Worm (Caenorhabditis elegans) whole organism, young adult: ENCODE measurements around the gene C14C11.1.
A peak's percentile ranks its signal among the peaks of the same experiment; 100 is the strongest.

ENCODE experiments used
- B0336.3 ChIP-seq: fragments of 200-800 bp; sonication (Bioruptor generic); IDR thresholded peaks from 2 replicates; pipeline ENCODE4 v1.3.6; 2022; ENCODE audit warnings: missing genetic modification characterization, missing compliant biosample characterization
- F23B12.7 ChIP-seq: sonication (generic microtip); optimal IDR thresholded peaks from 2 replicates; lab custom pipeline; 2017; ENCODE audit warnings: missing genetic modification characterization, mild to moderate bottlenecking, missing compliant biosample characterization, antibody characterized with exemption, moderate library complexity; ENCODE audit not compliant: insufficient read depth
- T07F8.4 ChIP-seq: sonication (generic microtip); optimal IDR thresholded peaks from 2 replicates; lab custom pipeline; 2016; ENCODE audit warnings: mild to moderate bottlenecking, missing genetic modification characterization, moderate library complexity, missing compliant biosample characterization
- Y53F4B.3 ChIP-seq: fragments of 200-800 bp; sonication (Bioruptor generic); IDR thresholded peaks from 2 replicates; pipeline ENCODE4 v1.3.6; 2022; ENCODE audit warnings: missing genetic modification reagents, missing genetic modification characterization, missing compliant biosample characterization
- Y53G8AR.9 ChIP-seq: fragments of 200-800 bp; sonication (Bioruptor generic); conservative IDR thresholded peaks from 2 replicates; pipeline ENCODE4 v1.3.6; 2022; ENCODE audit warnings: missing genetic modification reagents, missing genetic modification characterization, missing compliant biosample characterization
- Y67H2A.10 ChIP-seq: fragments of 200-800 bp; sonication (Bioruptor generic); conservative IDR thresholded peaks from 2 replicates; pipeline ENCODE4 v1.3.6; 2022; ENCODE audit warnings: missing genetic modification reagents, missing genetic modification characterization, missing compliant biosample characterization
- Y79H2A.3 ChIP-seq: fragments of 200-800 bp; sonication (Bioruptor generic); conservative IDR thresholded peaks from 2 replicates; pipeline ENCODE4 v1.3.6; 2022; ENCODE audit warnings: missing genetic modification reagents, missing genetic modification characterization, missing compliant biosample characterization
- Y95B8A.8 ChIP-seq: fragments of 200-800 bp; sonication (Bioruptor generic); IDR thresholded peaks from 2 replicates; pipeline ENCODE4 v1.3.6; 2022; ENCODE audit warnings: missing genetic modification reagents, missing genetic modification characterization, missing compliant biosample characterization
- attf-3 ChIP-seq: fragments of 200-800 bp; sonication (Bioruptor generic); conservative IDR thresholded peaks from 2 replicates; pipeline ENCODE4 v1.3.6; 2022; ENCODE audit warnings: missing genetic modification reagents, missing genetic modification characterization, missing compliant biosample characterization
- attf-5 ChIP-seq: fragments of 200-800 bp; sonication (Bioruptor generic); optimal IDR thresholded peaks from 2 replicates; lab custom pipeline; 2018; ENCODE audit warnings: mild to moderate bottlenecking, missing genetic modification characterization, missing compliant biosample characterization
- cebp-1 ChIP-seq, 2 experiments: fragments of 200-800 bp in 1 of 2; sonication (Bioruptor generic) in 1 of 2; sonication (generic microtip) in 1 of 2; IDR thresholded peaks in 1 of 2; optimal IDR thresholded peaks in 1 of 2; 2 replicates each; pipeline versions ENCODE4 v1.3.6 to Lab custom; 2017 to 2022; ENCODE audit warnings: missing compliant biosample characterization in 2 of 2, missing genetic modification characterization in 2 of 2, mild to moderate bottlenecking in 1 of 2, missing genetic modification reagents in 1 of 2, moderate library complexity in 1 of 2
- ceh-27 ChIP-seq: fragments of 200-800 bp; sonication (Bioruptor generic); optimal IDR thresholded peaks from 2 replicates; lab custom pipeline; 2018; ENCODE audit warnings: mild to moderate bottlenecking, missing genetic modification characterization, moderate library complexity, missing compliant biosample characterization
- ceh-58 ChIP-seq: fragments of 200-800 bp; sonication (Bioruptor generic); IDR thresholded peaks from 2 replicates; pipeline ENCODE4 v1.3.6; 2022; ENCODE audit warnings: missing genetic modification characterization, missing compliant biosample characterization
- ceh-91 ChIP-seq: fragments of 200-800 bp; sonication (Bioruptor generic); IDR thresholded peaks from 2 replicates; pipeline ENCODE4 v1.3.6; 2022; ENCODE audit warnings: missing genetic modification reagents, missing genetic modification characterization, missing compliant biosample characterization
- chd-7 ChIP-seq: sonication (generic microtip); optimal IDR thresholded peaks from 2 replicates; lab custom pipeline; 2016; ENCODE audit warnings: mild to moderate bottlenecking, missing genetic modification characterization, moderate library complexity, missing compliant biosample characterization
- egl-18 ChIP-seq: fragments of 200-800 bp; sonication (Bioruptor generic); IDR thresholded peaks from 2 replicates; pipeline ENCODE4 v1.3.6; 2022; ENCODE audit warnings: missing genetic modification reagents, missing genetic modification characterization, missing compliant biosample characterization
- ekl-4 ChIP-seq: fragments of 200-800 bp; sonication (Bioruptor generic); IDR thresholded peaks from 2 replicates; pipeline ENCODE4 v1.3.6; 2022; ENCODE audit warnings: missing genetic modification reagents, missing genetic modification characterization, missing compliant biosample characterization
- hrde-1 ChIP-seq: sonication (generic microtip); optimal IDR thresholded peaks from 2 replicates; lab custom pipeline; 2016; ENCODE audit warnings: missing genetic modification characterization, mild to moderate bottlenecking, missing compliant biosample characterization, moderate library complexity, missing genotype, missing genetic modification reagents, borderline replicate concordance
- lin-35 ChIP-seq, 3 experiments: fragments of 150-350 bp in 2 of 3; sonication (generic microtip) in 1 of 3; optimal IDR thresholded peaks; 2 replicates each; lab custom pipeline; 2014 to 2018; ENCODE audit warnings: missing biosample characterization in 3 of 3, missing genetic modification characterization in 3 of 3, missing genetic modification reagents in 3 of 3
- lin-54 ChIP-seq: fragments of 200-800 bp; sonication (Bioruptor generic); optimal IDR thresholded peaks from 2 replicates; lab custom pipeline; 2018; ENCODE audit warnings: mild to moderate bottlenecking, missing genetic modification characterization, missing compliant biosample characterization
- lir-1 ChIP-seq: fragments of 200-800 bp; sonication (Bioruptor generic); conservative IDR thresholded peaks from 2 replicates; pipeline ENCODE4 v1.3.6; 2022; ENCODE audit warnings: missing genetic modification reagents, missing genetic modification characterization, missing compliant biosample characterization
- lsl-1 ChIP-seq: fragments of 200-800 bp; sonication (Bioruptor generic); optimal IDR thresholded peaks from 2 replicates; lab custom pipeline; 2018; ENCODE audit warnings: mild to moderate bottlenecking, missing genetic modification characterization, moderate library complexity, missing compliant biosample characterization
- mxl-1 ChIP-seq: sonication (generic microtip); optimal IDR thresholded peaks from 2 replicates; lab custom pipeline; 2016; ENCODE audit warnings: missing genetic modification characterization, missing compliant biosample characterization
- nfya-2 ChIP-seq: fragments of 200-800 bp; sonication (Bioruptor generic); IDR thresholded peaks from 2 replicates; pipeline ENCODE4 v1.3.6; 2022; ENCODE audit warnings: missing genetic modification reagents, missing genetic modification characterization, missing compliant biosample characterization
- nhr-80 ChIP-seq: sonication (generic microtip); optimal IDR thresholded peaks from 2 replicates; lab custom pipeline; 2016; ENCODE audit warnings: missing genetic modification characterization, missing compliant biosample characterization
- pha-4 ChIP-seq: fragments of 150-350 bp; sonication (generic microtip); optimal IDR thresholded peaks from 2 replicates; lab custom pipeline; 2014; ENCODE audit warnings: missing biosample characterization, missing genetic modification reagents, missing genetic modification characterization
- repo-1 ChIP-seq: sonication (generic microtip); optimal IDR thresholded peaks from 2 replicates; lab custom pipeline; 2017; ENCODE audit warnings: mild to moderate bottlenecking, missing genetic modification characterization, missing compliant biosample characterization
- rpc-1 ChIP-seq, 2 experiments: fragments of 150-350 bp in 1 of 2; sonication (generic microtip) in 1 of 2; optimal IDR thresholded peaks; 2 replicates each; lab custom pipeline; 2014 to 2018; ENCODE audit warnings: missing biosample characterization in 1 of 2, missing genetic modification characterization in 1 of 2, missing genetic modification reagents in 1 of 2, missing genotype in 1 of 2
- sdz-38 ChIP-seq: sonication (generic microtip); optimal IDR thresholded peaks from 2 replicates; lab custom pipeline; 2016; ENCODE audit warnings: missing genotype, missing genetic modification characterization, missing compliant biosample characterization
- snpc-1.1 ChIP-seq: sonication (generic microtip); optimal IDR thresholded peaks from 2 replicates; lab custom pipeline; 2017; ENCODE audit warnings: missing genetic modification characterization, mild to moderate bottlenecking, missing compliant biosample characterization, antibody characterized with exemption, moderate library complexity, missing genotype, missing genetic modification reagents; ENCODE audit not compliant: insufficient read depth
- snpc-1.3 ChIP-seq: sonication (generic microtip); optimal IDR thresholded peaks from 2 replicates; lab custom pipeline; 2017; ENCODE audit warnings: missing genetic modification characterization, mild to moderate bottlenecking, missing compliant biosample characterization, antibody characterized with exemption, moderate library complexity, missing genotype, missing genetic modification reagents; ENCODE audit not compliant: insufficient read depth
- snpc-4 ChIP-seq, 5 experiments: fragments of 150-350 bp in 1 of 5; sonication (generic microtip) in 4 of 5; optimal IDR thresholded peaks; 2 replicates each; lab custom pipeline; 2014 to 2018; ENCODE audit warnings: missing genetic modification characterization in 5 of 5, missing biosample characterization in 3 of 5, antibody characterized with exemption in 2 of 5, mild to moderate bottlenecking in 2 of 5, missing compliant biosample characterization in 2 of 5, missing genotype in 2 of 5, moderate library complexity in 2 of 5, missing genetic modification reagents in 1 of 5
- sptf-2 ChIP-seq: fragments of 200-800 bp; sonication (Bioruptor generic); optimal IDR thresholded peaks from 2 replicates; lab custom pipeline; 2018; ENCODE audit warnings: mild to moderate bottlenecking, missing genetic modification characterization, missing compliant biosample characterization
- unc-130 ChIP-seq: sonication (generic microtip); optimal IDR thresholded peaks from 2 replicates; lab custom pipeline; 2016; ENCODE audit warnings: missing genetic modification reagents, missing genetic modification characterization, missing compliant biosample characterization
- xnd-1 ChIP-seq: sonication (generic microtip); optimal IDR thresholded peaks from 2 replicates; lab custom pipeline; 2016; ENCODE audit warnings: missing genotype, missing genetic modification reagents, missing genetic modification characterization, missing compliant biosample characterization
- ztf-18 ChIP-seq: sonication (generic microtip); optimal IDR thresholded peaks from 2 replicates; lab custom pipeline; 2016; ENCODE audit warnings: missing genotype, mild to moderate bottlenecking, missing genetic modification characterization, missing compliant biosample characterization

Gene C14C11.1

DNA sequence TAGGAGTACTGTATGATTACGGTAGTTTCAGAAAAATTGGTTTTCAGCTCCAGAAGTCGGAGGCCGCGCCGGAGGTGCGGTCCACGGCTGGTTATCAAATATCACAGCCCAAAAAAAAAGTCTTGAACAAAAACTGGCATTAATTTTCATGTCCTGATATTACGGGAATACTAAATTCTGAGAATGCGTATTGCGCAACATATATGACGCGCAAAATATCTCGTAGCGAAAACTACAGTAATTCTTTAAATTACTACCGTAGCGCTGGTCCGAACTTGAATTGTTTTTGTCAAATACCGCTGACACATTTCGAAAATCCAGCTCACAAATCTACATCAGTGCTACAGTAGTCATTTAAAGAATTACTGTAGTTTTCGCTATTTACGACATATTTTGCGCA, 5.6 kb downstream of the C14C11.1 start:
- TF ChIP-seq repo-1 (tag; lab: Kevin White, UChicago): no peak
- no peak for TF ChIP-seq attf-3 (GFP tag; lab: Robert Waterston, UW)

DNA sequence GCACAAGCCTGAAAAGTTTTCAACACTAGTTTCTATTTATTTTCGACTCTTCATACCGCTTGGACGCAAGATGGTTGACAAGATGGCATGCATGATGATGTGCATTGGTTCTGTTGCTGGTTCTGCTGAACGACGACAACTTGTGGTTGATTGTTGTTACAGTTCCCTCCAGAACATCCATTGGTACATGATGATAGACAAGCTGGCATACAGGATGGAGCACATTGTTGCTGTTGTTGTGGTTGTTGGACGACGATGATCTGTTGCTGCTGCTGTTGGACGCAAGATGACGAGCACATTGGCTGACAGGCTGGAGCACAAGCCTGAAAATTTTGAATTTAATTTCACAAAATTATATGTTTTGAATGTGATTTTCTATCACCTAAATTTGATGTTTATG, 8.9 kb downstream of the C14C11.1 start:
- TF ChIP-seq sdz-38 (tag; lab: Kevin White, UChicago) (no peak), lsl-1 (no peak), Y53F4B.3 (GFP tag; lab: Robert Waterston, UW) (no peak), snpc-1.3 (tag; lab: Kevin White, UChicago) (no peak), cebp-1 (GFP tag; IDR thresholded peaks at IDR 0.05; lab: Robert Waterston, UW) (no peak), cebp-1 (tag; optimal IDR thresholded peaks at IDR 0.05; lab: Kevin White, UChicago) (no peak), pha-4 (tag; lab: Kevin White, UChicago) (no peak), Y79H2A.3 (GFP tag; lab: Robert Waterston, UW) (no peak), lir-1 (GFP tag; lab: Robert Waterston, UW) (no peak), ceh-58 (GFP tag; lab: Robert Waterston, UW) (no peak)

- TF ChIP-seq Y79H2A.3 (GFP tag; lab: Robert Waterston, UW): no peak
Measured at ce11 chrV:5676011-5676410, 12.6 kb downstream of the C14C11.1 start, which contains the start of gene pqn-13. Gene pqn-13, minus strand, starts transcription at chrV:5676111.

DNA sequence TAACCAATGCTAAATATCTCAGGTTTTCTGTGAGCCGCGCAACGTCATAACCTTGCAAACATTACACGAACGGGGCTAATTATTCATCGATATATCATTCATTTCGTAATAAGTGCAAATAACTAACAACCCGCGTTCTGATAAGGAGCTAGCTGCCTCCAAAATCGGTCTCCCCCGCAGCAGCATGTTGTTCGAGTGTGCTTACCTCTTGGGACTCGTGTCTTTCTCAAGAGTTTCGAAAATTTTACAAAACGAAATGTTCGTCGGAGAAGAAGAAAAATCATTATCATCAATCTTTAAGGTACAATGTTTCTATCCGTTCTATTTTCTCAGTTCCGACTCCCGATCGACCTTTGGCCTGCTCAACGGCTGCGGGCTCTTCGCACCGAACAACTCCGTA, 14.5 kb downstream of the C14C11.1 start:
- TF ChIP-seq rpc-1 (optimal IDR thresholded peaks at IDR 0.05; lab: Kevin White, UChicago) (no peak), rpc-1 (tag; optimal IDR thresholded peaks at IDR 0.05; lab: Kevin White, UChicago) (no peak), sptf-2 (no peak), ztf-18 (tag; lab: Kevin White, UChicago) (no peak), nfya-2 (GFP tag; lab: Robert Waterston, UW) (no peak), ceh-27 (GFP tag; lab: Kevin White, UChicago) (no peak), nhr-80 (tag; lab: Kevin White, UChicago) (no peak)

- TF ChIP-seq B0336.3 (GFP tag; lab: Robert Waterston, UW): 0 out of 2 replicates have a peak, but pooled peaks have one; percentile 32
- TF ChIP-seq lir-1 (GFP tag; lab: Robert Waterston, UW): no peak
- peak; percentile 22; the same call in 1 of the 2 replicates for TF ChIP-seq Y53G8AR.9 (GFP tag; lab: Robert Waterston, UW)
Measured at ce11 chrV:5682530-5682929, 19.1 kb downstream of the C14C11.1 start, which contains the start of gene prp-39. Gene prp-39, minus strand, starts transcription at chrV:5682630.

- TF ChIP-seq egl-18 (no peak), T07F8.4 (tag; lab: Kevin White, UChicago) (no peak), F23B12.7 (tag; lab: Kevin White, UChicago) (peak; percentile 83), snpc-4 (GFP tag; optimal IDR thresholded peaks at IDR 0.05; lab: Kevin White, UChicago) (peak; percentile 48), snpc-4 (tag; optimal IDR thresholded peaks at IDR 0.05; lab: Kevin White, UChicago) (peak; percentile 15 to 69 (median 47)), chd-7 (tag; lab: Kevin White, UChicago) (no peak), ekl-4 (peak; percentile 63), attf-5 (GFP tag; lab: Kevin White, UChicago) (peak; percentile 93), lin-54 (peak; percentile 85), lin-35 (GFP tag; optimal IDR thresholded peaks at IDR 0.05; lab: Kevin White, UChicago) (peak in 2 of 3 experiments; percentile 39 to 85), mxl-1 (tag; lab: Kevin White, UChicago) (no peak), snpc-1.3 (tag; lab: Kevin White, UChicago) (peak; percentile 72), Y95B8A.8 (GFP tag; lab: Robert Waterston, UW) (peak; percentile 43; the same call in 1 of the 2 replicates), Y67H2A.10 (GFP tag; lab: Robert Waterston, UW) (no peak), snpc-1.1 (no peak), xnd-1 (tag; lab: Kevin White, UChicago) (peak; percentile 37), unc-130 (GFP tag; lab: Kevin White, UChicago) (peak; percentile 30), hrde-1 (tag; lab: Kevin White, UChicago) (no peak), ceh-91 (GFP tag; lab: Robert Waterston, UW) (peak; percentile 75), nhr-80 (tag; lab: Kevin White, UChicago) (peak; percentile 6)
Measured at ce11 chrV:5684534-5684933, 21.1 kb downstream of the C14C11.1 start, which contains the start of the genes hmgs-1 and F25B4.4. Gene hmgs-1, minus strand, starts transcription at chrV:5684589. Gene F25B4.4, plus strand, starts transcription at chrV:5684873.
